Worm (Caenorhabditis elegans): ENCODE data around the gene tag-131.

The tag-131 gene

DNA sequence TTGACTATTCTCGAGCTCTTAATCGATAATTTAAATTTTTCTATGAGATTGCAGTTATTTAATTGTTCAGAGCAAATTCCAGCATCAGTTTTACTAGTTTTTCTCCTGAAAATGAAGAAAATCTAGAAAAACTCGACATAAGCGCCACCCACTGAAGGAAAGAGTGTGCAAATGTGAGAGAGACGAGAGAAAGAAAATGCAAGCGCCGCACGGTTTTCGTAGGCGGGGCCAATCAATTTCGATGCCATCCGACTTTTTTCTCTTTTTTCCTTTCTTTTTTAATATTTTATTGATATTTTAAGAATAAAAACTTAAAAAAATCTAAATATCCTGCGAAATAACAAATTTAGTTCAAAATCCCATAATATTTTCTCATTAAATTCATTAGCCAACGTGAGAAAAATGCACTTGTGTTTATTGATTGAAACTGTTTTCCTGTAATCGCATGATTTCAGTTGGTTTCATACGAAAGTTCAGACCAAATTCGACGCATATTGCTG is 15.1 kb downstream of the tag-131 start, which contains the start of gene cdk-12 (continued):
- TF ChIP-seq lin-1 (GFP tag; IDR thresholded peaks at IDR 0.05): no peak
- TF ChIP-seq madf-9 (GFP tag; conservative IDR thresholded peaks at IDR 0.05): no peak
- no peak for TF ChIP-seq skn-1 (tag; optimal IDR thresholded peaks at IDR 0.05)

DNA sequence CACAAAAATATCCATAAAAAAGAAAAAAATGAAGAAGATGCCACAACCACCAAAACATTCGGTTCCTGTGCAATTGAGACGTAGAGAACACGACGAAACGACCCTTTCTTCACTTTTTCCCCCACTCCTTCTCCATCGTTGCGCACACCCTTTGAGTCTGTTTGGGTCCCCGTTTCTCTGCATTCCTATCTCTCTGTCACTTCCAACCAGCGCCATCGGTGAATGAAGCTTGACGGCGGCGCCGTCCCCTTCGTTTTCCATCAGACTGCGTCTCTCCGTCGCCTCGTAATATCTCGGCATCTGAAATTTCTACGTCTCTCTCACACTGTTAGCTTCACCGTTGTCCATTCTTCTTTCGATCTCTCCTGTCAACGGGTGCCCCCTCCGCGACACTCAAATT is 18.1 kb downstream of the tag-131 start:
- TF ChIP-seq lin-38 (GFP tag; IDR thresholded peaks at IDR 0.05) (no peak), hif-1 (tag; optimal IDR thresholded peaks at IDR 0.05) (peak in 1 of 2 experiments; percentile 31), egl-43 (GFP tag; IDR thresholded peaks at IDR 0.05) (peak; percentile 51; the same call in 1 of the 2 replicates), hlh-11 (tag; optimal IDR thresholded peaks at IDR 0.05) (peak; percentile 0), Y5F2A.4 (GFP tag; optimal IDR thresholded peaks at IDR 0.05) (no peak), set-16 (GFP tag; IDR thresholded peaks at IDR 0.05) (peak; percentile 42; the same call in 1 of the 2 replicates), ctbp-1 (GFP tag; IDR thresholded peaks at IDR 0.05) (no peak), fkh-10 (GFP tag; optimal IDR thresholded peaks at IDR 0.05) (peak; percentile 6), mes-2 (tag; optimal IDR thresholded peaks at IDR 0.05; ENCODE audit: poor library complexity, severe bottlenecking) (peak; percentile 26), spr-3 (GFP tag; optimal IDR thresholded peaks at IDR 0.05) (no peak), unc-62 (GFP tag; optimal IDR thresholded peaks at IDR 0.05 in 1 of 2) (peak in 1 of 2 experiments; percentile 42), unc-62 (tag; optimal IDR thresholded peaks at IDR 0.05) (no peak), daf-12 (tag; optimal IDR thresholded peaks at IDR 0.05) (no peak), mdl-1 (tag; optimal IDR thresholded peaks at IDR 0.05) (peak in 1 of 2 experiments; percentile 59), lsy-2 (tag; optimal IDR thresholded peaks at IDR 0.05) (peak; percentile 17 to 35), rbr-2 (tag; optimal IDR thresholded peaks at IDR 0.05) (peak; percentile 54), egl-27 (tag; optimal IDR thresholded peaks at IDR 0.05) (no peak), ceh-44 (GFP tag; IDR thresholded peaks at IDR 0.05) (no peak), nhr-48 (tag; optimal IDR thresholded peaks at IDR 0.05) (no peak), F44E2.7 (GFP tag; IDR thresholded peaks at IDR 0.05) (no peak), hmg-1.1 (GFP tag; IDR thresholded peaks at IDR 0.05) (peak; percentile 74), dpl-1 (GFP tag; optimal IDR thresholded peaks at IDR 0.05) (no peak), daf-19 (GFP tag; conservative IDR thresholded peaks at IDR 0.05) (no peak), mxl-3 (GFP tag; optimal IDR thresholded peaks at IDR 0.05) (peak; percentile 2)

DNA sequence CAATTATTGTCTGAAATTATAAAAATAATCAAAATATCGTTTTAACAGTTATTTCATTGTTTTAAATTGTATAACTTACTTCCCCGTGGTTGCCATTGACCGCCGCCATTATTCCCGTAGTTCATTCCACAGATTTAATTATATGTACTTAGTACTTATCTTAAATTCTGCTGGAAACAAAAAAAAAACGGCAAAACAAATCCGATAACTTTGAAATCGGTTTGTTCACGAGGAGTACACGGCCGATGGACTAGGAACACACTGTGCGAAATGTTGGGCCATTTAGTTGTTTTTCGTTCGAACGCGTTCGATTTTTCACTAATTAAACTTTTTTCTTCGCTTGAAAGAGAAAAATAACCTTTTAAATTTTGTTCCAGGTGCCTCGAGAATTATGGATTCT is 25.6 kb downstream of the tag-131 start, which contains the start of the genes B0285.3 and lcmt-1:
TSS of gene B0285.3 (minus strand) at position 267 of the 400 bp plus-strand sequence.
TSS of gene lcmt-1 (plus strand) at position 377 of the 400 bp plus-strand sequence.
- TF ChIP-seq vab-7 (GFP tag; IDR thresholded peaks at IDR 0.05) (no peak), dpl-1 (GFP tag; optimal IDR thresholded peaks at IDR 0.05) (peak; percentile 55), dmd-8 (GFP tag; IDR thresholded peaks at IDR 0.05) (no peak), F10B5.3 (tag; optimal IDR thresholded peaks at IDR 0.05) (no peak), gei-8 (GFP tag; optimal IDR thresholded peaks at IDR 0.05) (no peak), lsy-2 (tag; optimal IDR thresholded peaks at IDR 0.05) (peak in 1 of 2 experiments; percentile 66), ZK337.2 (GFP tag; IDR thresholded peaks at IDR 0.05) (peak; percentile 60; the same call in 1 of the 2 replicates), set-16 (GFP tag; IDR thresholded peaks at IDR 0.05) (no peak), ceh-20 (GFP tag; IDR thresholded peaks at IDR 0.05) (no peak), zip-11 (GFP tag; IDR thresholded peaks at IDR 0.05) (no peak), lin-38 (GFP tag; IDR thresholded peaks at IDR 0.05) (no peak), dmd-6 (GFP tag; IDR thresholded peaks at IDR 0.05) (no peak), hif-1 (tag; optimal IDR thresholded peaks at IDR 0.05) (peak in 1 of 2 experiments; percentile 70), aha-1 (tag) (peak; percentile 72), ceh-28 (tag; optimal IDR thresholded peaks at IDR 0.05) (no peak), ama-1 (optimal IDR thresholded peaks at IDR 0.05) (no peak), mes-2 (tag; optimal IDR thresholded peaks at IDR 0.05; ENCODE audit: poor library complexity, severe bottlenecking) (peak; percentile 94), zfp-2 (tag; optimal IDR thresholded peaks at IDR 0.05) (no peak), unc-130 (GFP tag; optimal IDR thresholded peaks at IDR 0.05) (peak; percentile 72), unc-62 (GFP tag; optimal IDR thresholded peaks at IDR 0.05 in 1 of 2) (peak in 1 of 2 experiments; percentile 84), unc-62 (tag; optimal IDR thresholded peaks at IDR 0.05) (no peak)
